Comparison of ENCODE assay signal across 2 fruit fly cellular contexts in genomic region chr3L:10651271-10651670, dm6.
TF ChIP-seq lines count a peak whose summit lies in the region.

No protein-coding gene starts in this region.

- no peak for TF ChIP-seq CTCF in whole organism, embryonic (GFP tag; optimal IDR thresholded peaks at IDR 0.05; lab: Kevin White, UChicago)

TF ChIP-seq in whole organism, adult, 20 proteins besides CTCF, POLR2A, EP300 and RAD21:
- TF ChIP-seq ovo (GFP tag; optimal IDR thresholded peaks at IDR 0.05; lab: Kevin White, UChicago) (no peak), cic (GFP tag; optimal IDR thresholded peaks at IDR 0.05; lab: Kevin White, UChicago) (no peak), tj (GFP tag; optimal IDR thresholded peaks at IDR 0.05; lab: Kevin White, UChicago) (peak; percentile 95), cnc (optimal IDR thresholded peaks at IDR 0.05; lab: Kevin White, UChicago) (no peak), Hr96 (GFP tag; optimal IDR thresholded peaks at IDR 0.05; lab: Kevin White, UChicago) (no peak), CG1620 (GFP tag; optimal IDR thresholded peaks at IDR 0.05; lab: Kevin White, UChicago) (no peak)

TF ChIP-seq in whole organism, embryonic, 481 proteins besides CTCF, POLR2A, EP300 and RAD21:
- TF ChIP-seq CG2199 (GFP tag; IDR thresholded peaks at IDR 0.05; lab: Robert Waterston, UW) (0 out of 3 replicates have a peak, but pooled peaks have one; percentile 28), sr (GFP tag; IDR thresholded peaks at IDR 0.05; lab: Robert Waterston, UW) (peak; percentile 52; the same call in 1 of the 3 replicates), croc (GFP tag; conservative IDR thresholded peaks at IDR 0.05; lab: Robert Waterston, UW) (no peak)
TF ChIP-seq in whole organism, embryonic: peak in this region for 2.
